Worm (Caenorhabditis elegans) whole organism, L3 larva: ENCODE data around the gene endu-2.

Experiments
- ceh-28 ChIP-seq: fragments of 150-350 bp; optimal IDR thresholded peaks from 2 replicates; lab custom pipeline; 2014; ENCODE audit warnings: missing biosample characterization, missing genetic modification reagents, missing genetic modification characterization
- elt-2 ChIP-seq: sonication (generic microtip); optimal IDR thresholded peaks from 2 replicates; lab custom pipeline; 2016; ENCODE audit warnings: missing genetic modification reagents, mild to moderate bottlenecking, missing genetic modification characterization, missing compliant biosample characterization
- fos-1 ChIP-seq: fragments of 150-350 bp; optimal IDR thresholded peaks from 2 replicates; lab custom pipeline; 2014; ENCODE audit warnings: missing biosample characterization, missing genetic modification characterization
- lin-39 ChIP-seq: fragments of 150-350 bp; optimal IDR thresholded peaks from 2 replicates; lab custom pipeline; 2018; ENCODE audit warnings: missing biosample characterization, missing genetic modification reagents, missing genetic modification characterization
- nhr-23 ChIP-seq: fragments of 150-350 bp; optimal IDR thresholded peaks from 2 replicates; lab custom pipeline; 2014; ENCODE audit warnings: missing biosample characterization, missing genetic modification reagents, missing genetic modification characterization
- pqm-1 ChIP-seq: fragments of 150-350 bp; optimal IDR thresholded peaks from 2 replicates; lab custom pipeline; 2017; ENCODE audit warnings: missing biosample characterization, missing genetic modification characterization, inconsistent platforms

DNA sequence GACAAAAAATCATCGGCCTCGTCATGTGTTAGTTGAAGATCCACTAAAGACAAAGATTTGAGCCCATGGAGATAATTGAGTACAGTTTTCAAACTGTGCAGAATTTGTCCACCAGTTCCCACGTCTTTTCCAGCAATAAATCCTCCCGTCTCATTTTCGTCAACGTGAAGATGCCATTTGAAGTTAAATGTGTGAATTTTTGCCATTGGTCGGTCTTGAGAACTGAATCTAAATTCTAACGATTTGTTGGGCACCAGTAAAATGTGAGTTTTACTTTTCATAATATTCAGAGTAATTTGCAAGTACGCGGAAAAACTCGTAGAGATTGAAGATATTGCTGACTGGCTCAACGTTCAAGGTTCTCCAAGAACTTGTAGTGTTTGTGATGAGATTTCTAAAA, 11.5 kb upstream of the endu-2 start:
- TF ChIP-seq elt-2 (tag; lab: Kevin White, UChicago): no peak
- no peak for TF ChIP-seq fos-1 (tag; lab: Kevin White, UChicago)
- no peak for TF ChIP-seq nhr-23 (tag; lab: Kevin White, UChicago)
- no peak for TF ChIP-seq lin-39
- TF ChIP-seq ceh-28 (tag; lab: Kevin White, UChicago): no peak
- TF ChIP-seq pqm-1 (tag; lab: Kevin White, UChicago): no peak
